Worm (Caenorhabditis elegans) whole organism, L1 larva: Measurements from ENCODE around the gene cyn-4.

ENCODE experiments used
- egl-27 ChIP-seq, 2 experiments: fragments of 150-350 bp in 1 of 2; sonication (generic microtip); optimal IDR thresholded peaks; 3 replicates each; lab custom pipeline; 2017 to 2018; ENCODE audit warnings: missing biosample characterization in 2 of 2, missing genetic modification characterization in 2 of 2, missing genetic modification reagents in 2 of 2
- elt-2 ChIP-seq: sonication (generic microtip); optimal IDR thresholded peaks from 2 replicates; lab custom pipeline; 2016; ENCODE audit warnings: missing genetic modification characterization, mild to moderate bottlenecking, inconsistent platforms, missing compliant biosample characterization, missing genetic modification reagents
- fkh-10 ChIP-seq: sonication (generic microtip); optimal IDR thresholded peaks from 2 replicates; lab custom pipeline; 2017; ENCODE audit warnings: missing biosample characterization, missing genetic modification reagents, missing genetic modification characterization
- lin-35 ChIP-seq, 2 experiments: fragments of 150-350 bp; optimal IDR thresholded peaks; 2 replicates each; lab custom pipeline; 2014; ENCODE audit warnings: missing biosample characterization in 2 of 2, missing genetic modification characterization in 2 of 2, missing genetic modification reagents in 2 of 2
- snu-23 ChIP-seq: sonication (generic microtip); optimal IDR thresholded peaks from 2 replicates; lab custom pipeline; 2016; ENCODE audit warnings: missing genetic modification characterization, missing compliant biosample characterization
- tbx-2 ChIP-seq: sonication (generic microtip); optimal IDR thresholded peaks from 2 replicates; lab custom pipeline; 2016; ENCODE audit warnings: missing genetic modification characterization, missing compliant biosample characterization
- unc-130 ChIP-seq: fragments of 150-350 bp; optimal IDR thresholded peaks from 2 replicates; lab custom pipeline; 2017; ENCODE audit warnings: missing biosample characterization, missing genetic modification characterization, inconsistent platforms
- ztf-11 ChIP-seq, 2 experiments: sonication (generic microtip); optimal IDR thresholded peaks; 2 replicates each; lab custom pipeline; 2016 to 2017; ENCODE audit warnings: missing genetic modification characterization in 2 of 2, missing biosample characterization in 1 of 2, missing compliant biosample characterization in 1 of 2

DNA sequence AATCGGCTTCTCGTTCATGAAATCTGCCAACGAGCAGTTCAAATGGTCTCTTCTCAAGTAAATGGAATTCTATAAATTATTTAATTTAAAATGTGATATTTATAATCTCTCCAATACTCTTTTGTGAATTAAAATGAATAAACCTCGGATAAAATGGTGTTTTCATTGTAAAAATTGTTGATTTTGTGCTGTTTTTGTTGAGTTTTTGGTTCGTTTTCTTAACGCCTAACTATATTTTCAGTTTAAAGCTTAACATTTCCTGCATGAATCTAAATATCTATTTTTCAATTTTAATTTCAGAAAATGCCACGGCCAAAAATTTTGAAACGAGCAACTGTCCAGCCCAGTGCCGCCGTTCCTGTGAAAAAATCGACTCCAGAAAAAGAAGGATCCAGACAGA lies 1.2 kb upstream of the cyn-4 start, which contains the start of gene orc-2:
- TF ChIP-seq elt-2 (no peak), tbx-2 (tag; lab: Kevin White, UChicago) (no peak), ztf-11 (tag; optimal IDR thresholded peaks at IDR 0.05; lab: Kevin White, UChicago) (no peak), snu-23 (GFP tag; lab: Kevin White, UChicago) (no peak), lin-35 (GFP tag; optimal IDR thresholded peaks at IDR 0.05; lab: Kevin White, UChicago) (no peak), fkh-10 (GFP tag; lab: Kevin White, UChicago) (no peak), unc-130 (tag; lab: Kevin White, UChicago) (no peak), egl-27 (tag; optimal IDR thresholded peaks at IDR 0.05; lab: Kevin White, UChicago) (no peak)
